Fruit fly (Drosophila melanogaster): ENCODE data around the gene ec.

DNA sequence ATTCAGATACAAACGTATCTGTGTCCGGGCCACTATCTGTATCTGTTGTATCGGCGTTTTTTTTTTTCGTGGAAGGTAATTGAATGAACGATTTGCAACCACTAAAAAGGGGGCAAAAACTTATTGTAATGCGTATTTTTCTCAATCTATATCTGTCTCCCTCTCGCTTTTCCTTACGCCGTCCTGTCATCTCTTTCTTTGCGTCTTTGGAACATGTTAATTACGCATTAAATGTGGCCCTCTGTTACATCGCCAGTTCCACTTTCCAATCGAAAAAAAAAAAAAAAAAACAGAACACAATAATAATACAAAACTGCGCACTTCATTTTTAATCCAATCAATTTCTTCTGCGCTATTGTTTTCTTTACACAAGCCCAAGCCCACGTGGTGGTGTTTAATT, 47.3 kb upstream of the ec start:
- TF ChIP-seq D1 (tag; optimal IDR thresholded peaks at IDR 0.05) (no peak), CG14655 (GFP tag; optimal IDR thresholded peaks at IDR 0.05) (no peak), CG8159 (tag; optimal IDR thresholded peaks at IDR 0.05) (no peak), CG17806 (tag; optimal IDR thresholded peaks at IDR 0.05) (no peak), fd96Ca (GFP tag; IDR thresholded peaks at IDR 0.05) (no peak), EcR (GFP tag; optimal IDR thresholded peaks at IDR 0.05) (no peak), CG12605 (GFP tag; IDR thresholded peaks at IDR 0.05) (no peak), CG4496 (GFP tag; IDR thresholded peaks at IDR 0.05) (no peak), CG10348 (GFP tag; IDR thresholded peaks at IDR 0.05) (no peak), CG8301 (tag; optimal IDR thresholded peaks at IDR 0.05) (no peak), gl (tag; optimal IDR thresholded peaks at IDR 0.05) (no peak), CG32121 (GFP tag; IDR thresholded peaks at IDR 0.05) (no peak)

Data from whole organism, pupa.